Fruit fly (Drosophila melanogaster) whole organism, embryonic: ENCODE results near the gene Sce.

ENCODE experiments used
- Adf1 ChIP-seq: fragments of 200-800 bp; sonication (Bioruptor generic); IDR thresholded peaks from 2 replicates; pipeline ENCODE4 v1.3.6; 2022; ENCODE audit warnings: missing biosample characterization, missing genetic modification characterization
- Asciz ChIP-seq: fragments of 200-800 bp; sonication (Bioruptor generic); optimal IDR thresholded peaks from 2 replicates; lab custom pipeline; 2017; ENCODE audit warnings: missing biosample characterization, mild to moderate bottlenecking, missing genetic modification characterization, missing genetic modification reagents
- B-H1 ChIP-seq: fragments of 200-800 bp; sonication (Bioruptor generic); IDR thresholded peaks from 3 replicates; pipeline ENCODE4 v1.3.6; 2022; ENCODE audit warnings: missing biosample characterization, missing genetic modification characterization
- CG10431 ChIP-seq: fragments of 200-800 bp; sonication (Bioruptor generic); optimal IDR thresholded peaks from 3 replicates; lab custom pipeline; 2018; ENCODE audit warnings: missing biosample characterization, mild to moderate bottlenecking, missing genetic modification characterization
- CG10959 ChIP-seq: fragments of 200-800 bp; sonication (Bioruptor generic); IDR thresholded peaks from 2 replicates; pipeline ENCODE4 v1.3.6; 2022; ENCODE audit warnings: missing biosample characterization, missing genetic modification characterization
- CG11093 ChIP-seq: fragments of 200-800 bp; sonication (Bioruptor generic); IDR thresholded peaks from 3 replicates; pipeline ENCODE4 v1.3.6; 2022; ENCODE audit warnings: missing biosample characterization, missing genetic modification characterization
- CG11247 ChIP-seq: fragments of 200-800 bp; sonication (Bioruptor generic); IDR thresholded peaks from 2 replicates; pipeline ENCODE4 v1.3.6; 2022; ENCODE audit warnings: missing biosample characterization, missing genetic modification characterization
- CG11456 ChIP-seq: fragments of 200-800 bp; sonication (Bioruptor generic); IDR thresholded peaks from 3 replicates; pipeline ENCODE4 v1.3.6; 2022; ENCODE audit warnings: missing biosample characterization, missing genetic modification characterization
- CG12299 ChIP-seq: fragments of 200-800 bp; sonication (Bioruptor generic); optimal IDR thresholded peaks from 2 replicates; lab custom pipeline; 2018; ENCODE audit warnings: missing biosample characterization, mild to moderate bottlenecking, missing genetic modification characterization
- CG15011 ChIP-seq: fragments of 200-800 bp; sonication (Bioruptor generic); optimal IDR thresholded peaks from 3 replicates; lab custom pipeline; 2018; ENCODE audit warnings: missing biosample characterization, mild to moderate bottlenecking, missing genetic modification characterization
- CG16779 ChIP-seq: fragments of 200-800 bp; sonication (Bioruptor generic); IDR thresholded peaks from 2 replicates; pipeline ENCODE4 v1.3.6; 2022; ENCODE audit warnings: missing biosample characterization, missing genetic modification characterization
- CG17829 ChIP-seq: fragments of 200-800 bp; optimal IDR thresholded peaks from 2 replicates; lab custom pipeline; 2019; ENCODE audit warnings: missing biosample characterization, mild to moderate bottlenecking, missing genetic modification characterization, moderate library complexity
- CG18599 ChIP-seq: fragments of 200-800 bp; sonication (Bioruptor generic); optimal IDR thresholded peaks from 3 replicates; lab custom pipeline; 2017; ENCODE audit warnings: missing biosample characterization, missing genetic modification characterization, mild to moderate bottlenecking, moderate library complexity, missing genetic modification reagents
- CG2116 ChIP-seq: fragments of 200-800 bp; sonication (Bioruptor generic); optimal IDR thresholded peaks from 3 replicates; lab custom pipeline; 2018; ENCODE audit warnings: missing biosample characterization, mild to moderate bottlenecking, missing genetic modification characterization
- CG2678 ChIP-seq: fragments of 200-800 bp; sonication (Bioruptor generic); optimal IDR thresholded peaks from 3 replicates; lab custom pipeline; 2019; ENCODE audit warnings: missing biosample characterization, mild to moderate bottlenecking, missing genetic modification characterization, moderate library complexity
- CG32532 ChIP-seq: fragments of 200-800 bp; sonication (Bioruptor generic); IDR thresholded peaks from 2 replicates; pipeline ENCODE4 v1.3.6; 2022; ENCODE audit warnings: missing biosample characterization, missing genetic modification characterization
- CG3847 ChIP-seq: fragments of 200-800 bp; sonication (Bioruptor generic); IDR thresholded peaks from 2 replicates; pipeline ENCODE4 v1.3.6; 2022; ENCODE audit warnings: missing biosample characterization, missing genetic modification characterization
- CG3995 ChIP-seq: fragments of 200-800 bp; sonication (Bioruptor generic); optimal IDR thresholded peaks from 3 replicates; lab custom pipeline; 2016; ENCODE audit warnings: missing biosample characterization, missing genetic modification characterization
- CG4404 ChIP-seq: fragments of 200-800 bp; sonication (Bioruptor generic); IDR thresholded peaks from 2 replicates; pipeline ENCODE4 v1.3.6; 2022; ENCODE audit warnings: missing biosample characterization, missing genetic modification characterization
- CG6175 ChIP-seq: fragments of 200-800 bp; sonication (Bioruptor generic); IDR thresholded peaks from 3 replicates; pipeline ENCODE4 v1.3.6; 2022; ENCODE audit warnings: missing biosample characterization, missing genetic modification characterization
- CG6254 ChIP-seq: fragments of 200-800 bp; sonication (Bioruptor generic); optimal IDR thresholded peaks from 3 replicates; lab custom pipeline; 2017; ENCODE audit warnings: mild to moderate bottlenecking, missing biosample characterization, missing genetic modification reagents, missing genetic modification characterization
- CG7357 ChIP-seq: fragments of 200-800 bp; sonication (Bioruptor generic); IDR thresholded peaks from 3 replicates; pipeline ENCODE4 v1.3.6; 2022; ENCODE audit warnings: missing biosample characterization, missing genetic modification characterization
- CG7963 ChIP-seq: fragments of 200-800 bp; sonication (Bioruptor generic); IDR thresholded peaks from 3 replicates; pipeline ENCODE4 v1.3.6; 2022; ENCODE audit warnings: missing biosample characterization, missing genetic modification characterization; ENCODE audit not compliant: partially characterized antibody
- CG9817 ChIP-seq: fragments of 200-800 bp; sonication (Bioruptor generic); optimal IDR thresholded peaks from 2 replicates; lab custom pipeline; 2018; ENCODE audit warnings: missing biosample characterization, mild to moderate bottlenecking, missing genetic modification characterization, moderate library complexity
- Dek ChIP-seq: fragments of 200-800 bp; sonication (Bioruptor generic); optimal IDR thresholded peaks from 3 replicates; lab custom pipeline; 2019; ENCODE audit warnings: missing biosample characterization, mild to moderate bottlenecking, missing genetic modification characterization, moderate library complexity
- Hand ChIP-seq: fragments of 200-800 bp; sonication (Bioruptor generic); optimal IDR thresholded peaks from 2 replicates; lab custom pipeline; 2017; ENCODE audit warnings: mild to moderate bottlenecking, missing biosample characterization, missing genetic modification reagents, missing genetic modification characterization
- HmgZ ChIP-seq: fragments of 200-800 bp; sonication (Bioruptor generic); optimal IDR thresholded peaks from 2 replicates; lab custom pipeline; 2018; ENCODE audit warnings: missing biosample characterization, mild to moderate bottlenecking, missing genetic modification characterization
- Hmr ChIP-seq: fragments of 200-800 bp; sonication (Bioruptor generic); optimal IDR thresholded peaks from 3 replicates; lab custom pipeline; 2017; ENCODE audit warnings: mild to moderate bottlenecking, missing biosample characterization, missing genetic modification reagents, missing genetic modification characterization
- Kr ChIP-seq: fragments of 200-800 bp; sonication (Bioruptor generic); optimal IDR thresholded peaks from 2 replicates; lab custom pipeline; 2017; ENCODE audit warnings: missing biosample characterization, mild to moderate bottlenecking, missing genetic modification characterization
- MESR4 ChIP-seq: fragments of 200-800 bp; sonication (Bioruptor generic); optimal IDR thresholded peaks from 2 replicates; lab custom pipeline; 2018; ENCODE audit warnings: missing biosample characterization, mild to moderate bottlenecking, missing genetic modification characterization, moderate library complexity
- Myb ChIP-seq: fragments of 200-800 bp; sonication (Bioruptor generic); optimal IDR thresholded peaks from 2 replicates; lab custom pipeline; 2016; ENCODE audit warnings: missing biosample characterization, missing genetic modification characterization
- Nf-YC ChIP-seq: fragments of 200-800 bp; optimal IDR thresholded peaks from 3 replicates; lab custom pipeline; 2019; ENCODE audit warnings: missing biosample characterization, mild to moderate bottlenecking, missing genetic modification characterization, moderate library complexity
- Optix ChIP-seq: fragments of 200-800 bp; sonication (Bioruptor generic); IDR thresholded peaks from 3 replicates; pipeline ENCODE4 v1.3.6; 2022; ENCODE audit warnings: missing biosample characterization, missing genetic modification characterization
- Side ChIP-seq: fragments of 200-800 bp; sonication (Bioruptor generic); optimal IDR thresholded peaks from 2 replicates; lab custom pipeline; 2016; ENCODE audit warnings: missing biosample characterization, missing genetic modification characterization
- Sin3A ChIP-seq: fragments of >200 bp; optimal IDR thresholded peaks from 2 replicates; lab custom pipeline; 2018
- Xrp1 ChIP-seq: fragments of 200-800 bp; sonication (Bioruptor generic); IDR thresholded peaks from 2 replicates; pipeline ENCODE4 v1.3.6; 2022; ENCODE audit warnings: missing biosample characterization, missing genetic modification characterization
- br ChIP-seq: fragments of >200 bp; optimal IDR thresholded peaks from 2 replicates; lab custom pipeline; 2017
- chn ChIP-seq: fragments of 200-800 bp; sonication (Bioruptor generic); optimal IDR thresholded peaks from 2 replicates; lab custom pipeline; 2016; ENCODE audit warnings: missing biosample characterization, missing genetic modification characterization
- croc ChIP-seq: fragments of 200-800 bp; sonication (Bioruptor generic); conservative IDR thresholded peaks from 3 replicates; pipeline ENCODE4 v1.3.6; 2022; ENCODE audit warnings: missing biosample characterization, missing genetic modification characterization
- dati ChIP-seq: fragments of 200-800 bp; sonication (Bioruptor generic); IDR thresholded peaks from 2 replicates; pipeline ENCODE4 v1.3.6; 2022; ENCODE audit warnings: missing biosample characterization, missing genetic modification characterization
- en ChIP-seq: fragments of 200-800 bp; sonication (Bioruptor generic); optimal IDR thresholded peaks from 2 replicates; lab custom pipeline; 2016; ENCODE audit warnings: missing biosample characterization, missing genetic modification characterization
- gem ChIP-seq: fragments of 200-800 bp; sonication (Bioruptor generic); optimal IDR thresholded peaks from 2 replicates; lab custom pipeline; 2019; ENCODE audit warnings: missing biosample characterization, mild to moderate bottlenecking, missing genetic modification characterization, moderate library complexity
- gro ChIP-seq: fragments of 200-800 bp; sonication (Bioruptor generic); optimal IDR thresholded peaks from 2 replicates; lab custom pipeline; 2016; ENCODE audit warnings: missing biosample characterization, missing genetic modification characterization
- kay ChIP-seq: fragments of 200-800 bp; sonication (Bioruptor generic); optimal IDR thresholded peaks from 2 replicates; lab custom pipeline; 2016; ENCODE audit warnings: missing biosample characterization, missing genetic modification characterization
- maf-S ChIP-seq: fragments of 200-800 bp; sonication (Bioruptor generic); optimal IDR thresholded peaks from 2 replicates; lab custom pipeline; 2016; ENCODE audit warnings: missing biosample characterization, missing genetic modification characterization
- nerfin-2 ChIP-seq: fragments of 200-800 bp; sonication (Bioruptor generic); IDR thresholded peaks from 2 replicates; pipeline ENCODE4 v1.3.6; 2022; ENCODE audit warnings: missing biosample characterization, missing genetic modification characterization; ENCODE audit not compliant: partially characterized antibody
- psq ChIP-seq: fragments of 200-800 bp; sonication (Bioruptor generic); optimal IDR thresholded peaks from 2 replicates; lab custom pipeline; 2017; ENCODE audit warnings: missing biosample characterization, missing genetic modification characterization
- slbo ChIP-seq: fragments of 200-800 bp; sonication (Bioruptor generic); IDR thresholded peaks from 2 replicates; pipeline ENCODE4 v1.3.6; 2022; ENCODE audit warnings: missing biosample characterization, missing genetic modification characterization
- twi ChIP-seq: fragments of 200-800 bp; optimal IDR thresholded peaks from 2 replicates; lab custom pipeline; 2019; ENCODE audit warnings: missing biosample characterization, mild to moderate bottlenecking, missing genetic modification characterization, moderate library complexity
- unpg ChIP-seq: fragments of 200-800 bp; sonication (Bioruptor generic); optimal IDR thresholded peaks from 3 replicates; lab custom pipeline; 2018; ENCODE audit warnings: missing biosample characterization, mild to moderate bottlenecking, missing genetic modification characterization, moderate library complexity
- vvl ChIP-seq: fragments of 200-800 bp; sonication (Bioruptor generic); IDR thresholded peaks from 2 replicates; pipeline ENCODE4 v1.3.6; 2022; ENCODE audit warnings: missing biosample characterization, missing genetic modification characterization

The Sce gene

DNA sequence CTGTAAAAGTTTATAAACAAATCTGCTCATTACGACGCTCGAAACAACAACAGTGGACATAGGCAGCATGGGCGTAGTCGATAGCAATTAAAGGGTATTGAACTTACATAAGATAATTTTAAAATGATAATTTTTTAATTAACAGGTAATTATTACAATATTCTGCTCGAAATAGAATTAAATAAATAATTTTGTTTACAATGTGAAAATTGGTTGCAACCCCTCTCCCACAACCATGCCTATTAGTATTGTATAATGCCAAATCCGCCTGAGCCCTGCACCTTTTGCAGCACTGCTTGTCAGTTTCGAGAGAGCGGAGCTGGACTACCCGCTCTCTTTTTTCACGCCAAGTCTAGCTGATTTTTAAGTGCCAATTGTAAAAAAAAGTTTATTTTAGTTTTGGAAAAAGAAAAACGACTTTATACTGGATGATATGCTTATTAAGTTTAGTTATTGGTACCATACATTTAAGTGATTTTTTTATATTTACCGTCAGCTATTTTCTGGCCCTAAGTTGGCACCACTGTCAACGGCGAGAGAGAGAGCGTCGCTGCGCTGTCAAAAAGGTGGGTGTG lies 45.7 kb downstream of the Sce start, which contains the start of the genes CG5611 and Mtl (continued):
- peak; percentile 100 for TF ChIP-seq Hmr (GFP tag; lab: Kevin White, UChicago)
- peak; percentile 100 for TF ChIP-seq CG4404 (GFP tag; lab: Robert Waterston, UW)
- TF ChIP-seq CG7357 (GFP tag; lab: Robert Waterston, UW), result peak; percentile 99
- TF ChIP-seq en (GFP tag; lab: Kevin White, UChicago), result peak; percentile 93
- peak; percentile 100 for TF ChIP-seq Dek (tag; lab: Kevin White, UChicago)
- peak; percentile 99 for TF ChIP-seq dati
- peak; percentile 97 for TF ChIP-seq Hand (GFP tag; lab: Kevin White, UChicago)
- peak; percentile 99 for TF ChIP-seq kay (GFP tag; lab: Kevin White, UChicago)
- TF ChIP-seq Asciz, result peak; percentile 99
- no peak; the same call in 2 of the 3 replicates for TF ChIP-seq CG7963 (GFP tag; lab: Robert Waterston, UW)
- TF ChIP-seq HmgZ, result peak; percentile 100
- peak; percentile 97 for TF ChIP-seq gro (GFP tag; lab: Kevin White, UChicago)
- 0 out of 2 replicates have a peak, but pooled peaks have one; percentile 9 for TF ChIP-seq nerfin-2 (GFP tag; lab: Robert Waterston, UW)
- TF ChIP-seq CG9817 (tag; lab: Kevin White, UChicago), result peak; percentile 100
- peak; percentile 84 for TF ChIP-seq Myb (GFP tag; lab: Kevin White, UChicago)
- TF ChIP-seq vvl (GFP tag; lab: Robert Waterston, UW), result peak; percentile 100
- peak; percentile 99 for TF ChIP-seq CG18599
- TF ChIP-seq CG32532 (GFP tag; lab: Robert Waterston, UW), result peak; percentile 100
- TF ChIP-seq Adf1 (GFP tag; lab: Robert Waterston, UW), result peak; percentile 95
- peak; percentile 100 for TF ChIP-seq CG2678 (tag; lab: Kevin White, UChicago)
- peak; percentile 91 for TF ChIP-seq MESR4 (GFP tag; lab: Kevin White, UChicago)
- peak; percentile 100 for TF ChIP-seq CG11093 (GFP tag; lab: Robert Waterston, UW)
- TF ChIP-seq chn (GFP tag; lab: Kevin White, UChicago), result peak; percentile 99
- peak; percentile 100 for TF ChIP-seq CG10959 (GFP tag; lab: Robert Waterston, UW)
- TF ChIP-seq Optix (GFP tag; lab: Robert Waterston, UW), result peak; percentile 99
- peak; percentile 100 for TF ChIP-seq CG16779 (GFP tag; lab: Robert Waterston, UW)
- no peak for TF ChIP-seq br (lab: Kevin White, UChicago)
- peak; percentile 100 for TF ChIP-seq gem (tag; lab: Kevin White, UChicago)
- TF ChIP-seq Sin3A (lab: Kevin White, UChicago), result peak; percentile 73
- TF ChIP-seq CG3995, result peak; percentile 88
- peak; percentile 100 for TF ChIP-seq slbo
- TF ChIP-seq psq (GFP tag; lab: Kevin White, UChicago), result peak; percentile 99
- peak; percentile 99 for TF ChIP-seq CG12299 (tag; lab: Kevin White, UChicago)
- TF ChIP-seq B-H1 (GFP tag; lab: Robert Waterston, UW), result peak; percentile 100
- TF ChIP-seq Kr (GFP tag; lab: Kevin White, UChicago), result peak; percentile 80
- peak; percentile 94 for TF ChIP-seq Nf-YC
- peak; percentile 100 for TF ChIP-seq CG17829 (tag; lab: Kevin White, UChicago)
- peak; percentile 98 for TF ChIP-seq CG6254
- peak; percentile 100 for TF ChIP-seq unpg (GFP tag; lab: Kevin White, UChicago)
- TF ChIP-seq Xrp1, result peak; percentile 100
- peak; percentile 100 for TF ChIP-seq CG6175
- TF ChIP-seq croc (GFP tag; lab: Robert Waterston, UW), result peak; percentile 100
- TF ChIP-seq Side (GFP tag; lab: Kevin White, UChicago), result peak; percentile 94
- peak; percentile 100 for TF ChIP-seq CG11247 (GFP tag; lab: Robert Waterston, UW)
- TF ChIP-seq CG2116 (GFP tag; lab: Kevin White, UChicago), result peak; percentile 93
- peak; percentile 99 for TF ChIP-seq CG15011
- peak; percentile 100 for TF ChIP-seq CG11456 (GFP tag; lab: Robert Waterston, UW)
- TF ChIP-seq CG3847 (GFP tag; lab: Robert Waterston, UW), result peak; percentile 100
- peak; percentile 98 for TF ChIP-seq CG10431 (GFP tag; lab: Kevin White, UChicago)
- peak; percentile 100 for TF ChIP-seq twi (tag; lab: Kevin White, UChicago)
- peak; percentile 98 for TF ChIP-seq maf-S (GFP tag; lab: Kevin White, UChicago)
